Worm (Caenorhabditis elegans): Measurements from ENCODE around the gene F31B9.4.
A peak's percentile ranks its signal among the peaks of the same experiment; 100 is the strongest.

F31B9.4 gene

DNA sequence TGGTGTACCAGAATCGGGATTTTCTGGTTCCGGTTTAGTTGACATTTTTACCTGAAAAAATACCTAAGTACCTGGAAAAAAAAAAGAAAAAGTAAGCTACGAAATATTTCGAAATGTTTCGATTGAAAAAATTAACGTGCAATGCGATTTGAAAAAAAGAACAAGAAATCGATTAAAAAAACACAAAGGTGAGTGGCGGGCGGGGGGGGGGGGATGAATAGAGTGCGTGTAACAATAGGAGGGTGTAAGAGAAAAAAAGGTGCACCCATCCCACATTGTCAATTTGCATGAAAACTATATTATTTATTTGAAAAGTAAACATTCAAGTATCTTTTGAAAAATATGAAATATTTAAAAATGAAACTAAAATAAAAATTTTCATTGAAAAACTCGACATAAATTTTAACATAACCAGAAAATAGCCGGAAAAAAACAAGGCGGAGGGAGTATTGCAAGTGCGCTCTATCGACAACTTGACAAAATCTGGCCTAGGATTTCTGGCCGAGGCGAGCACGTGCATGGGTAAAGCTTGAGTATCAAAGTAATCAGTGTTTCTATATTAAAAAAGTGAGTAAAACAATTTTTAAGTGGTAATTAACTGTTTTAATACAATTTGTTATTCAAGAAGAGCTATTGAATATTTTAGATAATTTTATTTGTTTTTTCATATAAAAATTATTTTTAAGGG lies 50.9 kb downstream of the F31B9.4 start, which contains the start of the genes csb-1 and F53H4.4 (continued):
- TF ChIP-seq cebp-1 (GFP tag; IDR thresholded peaks at IDR 0.05) (no peak), cebp-1 (tag; optimal IDR thresholded peaks at IDR 0.05) (peak; percentile 58), ceh-91 (GFP tag; IDR thresholded peaks at IDR 0.05) (no peak), Y67H2A.10 (GFP tag; conservative IDR thresholded peaks at IDR 0.05) (no peak), let-607 (tag; optimal IDR thresholded peaks at IDR 0.05) (peak in 1 of 2 experiments; percentile 66), F57A8.1 (GFP tag; optimal IDR thresholded peaks at IDR 0.05) (no peak), nhr-120 (GFP tag; IDR thresholded peaks at IDR 0.05) (no peak), aptf-2 (GFP tag; conservative IDR thresholded peaks at IDR 0.05) (no peak), lin-40 (tag; optimal IDR thresholded peaks at IDR 0.05) (peak; percentile 55), mxl-1 (tag; optimal IDR thresholded peaks at IDR 0.05) (no peak), ceh-79 (tag; optimal IDR thresholded peaks at IDR 0.05) (no peak), lin-35 (GFP tag; optimal IDR thresholded peaks at IDR 0.05) (peak in 1 of 3 experiments; percentile 46), somi-1 (GFP tag; optimal IDR thresholded peaks at IDR 0.05) (no peak), pha-4 (tag; optimal IDR thresholded peaks at IDR 0.05) (peak; percentile 74), nfya-2 (GFP tag; IDR thresholded peaks at IDR 0.05) (no peak), hlh-12 (tag; optimal IDR thresholded peaks at IDR 0.05) (no peak), ekl-4 (GFP tag; IDR thresholded peaks at IDR 0.05) (no peak), K12H6.12 (tag; optimal IDR thresholded peaks at IDR 0.05) (peak; percentile 23), unc-130 (GFP tag; optimal IDR thresholded peaks at IDR 0.05) (no peak), F33H1.4 (GFP tag; IDR thresholded peaks at IDR 0.05) (no peak), lsy-27 (tag; optimal IDR thresholded peaks at IDR 0.05; ENCODE audit: borderline replicate concordance, insufficient read depth) (no peak), mel-28 (tag; optimal IDR thresholded peaks at IDR 0.05; ENCODE audit: borderline replicate concordance) (no peak), K11D2.4 (GFP tag; IDR thresholded peaks at IDR 0.05) (peak; percentile 49; the same call in 1 of the 2 replicates), ccch-3 (GFP tag; optimal IDR thresholded peaks at IDR 0.05) (no peak), ztf-22 (GFP tag; optimal IDR thresholded peaks at IDR 0.05) (no peak), ceh-100 (GFP tag; IDR thresholded peaks at IDR 0.05) (no peak), him-1 (tag; optimal IDR thresholded peaks at IDR 0.05) (no peak), mcd-1 (GFP tag; IDR thresholded peaks at IDR 0.05) (peak; percentile 96), gei-17 (GFP tag; optimal IDR thresholded peaks at IDR 0.05) (no peak), dox-1 (GFP tag; IDR thresholded peaks at IDR 0.05) (peak; percentile 83), let-526 (GFP tag; IDR thresholded peaks at IDR 0.05) (no peak), hsf-1 (GFP tag; IDR thresholded peaks at IDR 0.05) (no peak), chd-7 (tag; optimal IDR thresholded peaks at IDR 0.05) (no peak), rcor-1 (GFP tag; IDR thresholded peaks at IDR 0.05) (no peak), ztf-25 (GFP tag; IDR thresholded peaks at IDR 0.05) (no peak), B0035.1 (tag; optimal IDR thresholded peaks at IDR 0.05) (no peak)
